Fruit fly (Drosophila melanogaster): ENCODE results near the gene CG11585.

DNA sequence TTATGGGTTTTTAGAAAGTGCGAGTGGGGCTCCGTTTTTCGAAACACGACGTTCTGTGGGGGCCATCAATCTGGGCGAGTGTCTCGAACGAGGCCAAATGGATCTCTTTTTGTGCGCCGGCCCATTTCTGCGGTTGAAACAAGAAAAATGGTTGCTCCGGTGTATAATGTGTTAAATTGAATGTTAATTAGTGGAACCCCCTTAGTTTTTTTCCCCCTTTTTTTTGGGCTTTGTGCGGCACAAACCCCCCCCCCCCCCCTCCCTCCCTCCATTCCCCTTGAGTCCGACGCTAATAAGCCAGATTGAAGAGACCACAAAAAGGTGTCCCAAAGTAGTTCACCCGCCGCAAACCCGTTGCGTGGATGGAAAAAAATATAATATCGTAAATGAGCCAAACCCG lies 15.7 kb upstream of the CG11585 start:
- TF ChIP-seq Blimp-1 (GFP tag; optimal IDR thresholded peaks at IDR 0.05) (no peak), Sox14 (GFP tag; optimal IDR thresholded peaks at IDR 0.05) (no peak), OdsH (GFP tag; optimal IDR thresholded peaks at IDR 0.05) (no peak), acj6 (GFP tag; optimal IDR thresholded peaks at IDR 0.05) (no peak), CG8119 (GFP tag; IDR thresholded peaks at IDR 0.05) (no peak), CG10669 (GFP tag; optimal IDR thresholded peaks at IDR 0.05) (no peak), Hr39 (GFP tag; optimal IDR thresholded peaks at IDR 0.05) (no peak), cyc (GFP tag; optimal IDR thresholded peaks at IDR 0.05) (no peak), svp (GFP tag) (no peak), vri (GFP tag; optimal IDR thresholded peaks at IDR 0.05) (no peak), Gug (GFP tag; IDR thresholded peaks at IDR 0.05) (no peak), Eip93F (GFP tag; optimal IDR thresholded peaks at IDR 0.05) (no peak), Eip78C (GFP tag) (no peak), Hr38 (GFP tag; optimal IDR thresholded peaks at IDR 0.05) (no peak)
